Worm (Caenorhabditis elegans) whole organism, early embryonic: Measurements from ENCODE around the gene F38B6.3.

Experiments used
- B0310.2 ChIP-seq: sonication (generic microtip); optimal IDR thresholded peaks from 2 replicates; lab custom pipeline; 2016; ENCODE audit warnings: mild to moderate bottlenecking, missing genetic modification characterization, missing compliant biosample characterization
- F13C5.2 ChIP-seq: sonication (generic microtip); optimal IDR thresholded peaks from 2 replicates; lab custom pipeline; 2017; ENCODE audit warnings: mild to moderate bottlenecking, missing genetic modification characterization, inconsistent platforms, missing compliant biosample characterization
- aly-1 ChIP-seq: sonication (generic microtip); optimal IDR thresholded peaks from 2 replicates; lab custom pipeline; 2016; ENCODE audit warnings: missing genetic modification characterization, missing compliant biosample characterization
- ama-1 ChIP-seq: fragments of 150-350 bp; optimal IDR thresholded peaks from 2 replicates; lab custom pipeline; 2014
- ceh-13 ChIP-seq: fragments of 200-800 bp; sonication (Bioruptor generic); optimal IDR thresholded peaks from 2 replicates; lab custom pipeline; 2018; ENCODE audit warnings: mild to moderate bottlenecking, missing genetic modification characterization, missing compliant biosample characterization
- ceh-36 ChIP-seq: sonication (generic microtip); optimal IDR thresholded peaks from 2 replicates; lab custom pipeline; 2016; ENCODE audit warnings: missing genetic modification characterization, inconsistent platforms, missing compliant biosample characterization
- ets-7 ChIP-seq: sonication (generic microtip); optimal IDR thresholded peaks from 2 replicates; lab custom pipeline; 2016; ENCODE audit warnings: missing genotype, missing genetic modification characterization, missing compliant biosample characterization
- flt-1 ChIP-seq: fragments of 200-800 bp; sonication (Bioruptor generic); IDR thresholded peaks from 2 replicates; pipeline ENCODE4 v1.3.6; 2022; ENCODE audit warnings: missing genetic modification characterization, missing compliant biosample characterization
- hmbx-1 ChIP-seq: sonication (generic microtip); optimal IDR thresholded peaks from 2 replicates; lab custom pipeline; 2016; ENCODE audit warnings: mild to moderate bottlenecking, missing genetic modification characterization, missing compliant biosample characterization
- hmg-4 ChIP-seq: fragments of 200-800 bp; sonication (Bioruptor generic); optimal IDR thresholded peaks from 2 replicates; lab custom pipeline; 2018; ENCODE audit warnings: mild to moderate bottlenecking, missing genetic modification characterization, missing compliant biosample characterization
- hnd-1 ChIP-seq: sonication (generic microtip); optimal IDR thresholded peaks from 2 replicates; lab custom pipeline; 2016; ENCODE audit warnings: missing genetic modification characterization, missing compliant biosample characterization
- pes-1 ChIP-seq: fragments of 200-800 bp; sonication (Bioruptor generic); IDR thresholded peaks from 2 replicates; pipeline ENCODE4 v1.3.6; 2022; ENCODE audit warnings: missing genetic modification reagents, missing genetic modification characterization, missing compliant biosample characterization
- scrt-1 ChIP-seq: fragments of 200-800 bp; sonication (Bioruptor generic); IDR thresholded peaks from 2 replicates; pipeline ENCODE4 v1.3.6; 2022; ENCODE audit warnings: missing genetic modification characterization, missing compliant biosample characterization
- sea-1 ChIP-seq: fragments of 200-800 bp; sonication (Bioruptor generic); conservative IDR thresholded peaks from 2 replicates; pipeline ENCODE4 v1.3.6; 2022; ENCODE audit warnings: missing genetic modification characterization, missing compliant biosample characterization
- tbx-11 ChIP-seq: fragments of 200-800 bp; sonication (Bioruptor generic); IDR thresholded peaks from 2 replicates; pipeline ENCODE4 v1.3.6; 2022; ENCODE audit warnings: missing genetic modification characterization, missing compliant biosample characterization
- tbx-37 ChIP-seq: fragments of 200-800 bp; sonication (Bioruptor generic); conservative IDR thresholded peaks from 2 replicates; pipeline ENCODE4 v1.3.6; 2022; ENCODE audit warnings: missing genetic modification reagents, missing genetic modification characterization, missing compliant biosample characterization
- tra-4 ChIP-seq: sonication (generic microtip); optimal IDR thresholded peaks from 2 replicates; lab custom pipeline; 2017; ENCODE audit warnings: missing genetic modification characterization, missing compliant biosample characterization

The F38B6.3 gene

ce11 chrX:6656251-6656650 lies 37.2 kb upstream of the F38B6.3 start:
- TF ChIP-seq ets-7 (tag; lab: Kevin White, UChicago) (no peak), hnd-1 (tag; lab: Kevin White, UChicago) (no peak), aly-1 (tag; lab: Kevin White, UChicago) (no peak), hmbx-1 (no peak), ceh-36 (tag; lab: Kevin White, UChicago) (no peak), sea-1 (GFP tag; lab: Robert Waterston, UW) (no peak), F13C5.2 (tag; lab: Kevin White, UChicago) (no peak), scrt-1 (GFP tag; lab: Robert Waterston, UW) (no peak), tbx-11 (no peak), ama-1 (lab: Kevin White, UChicago) (no peak), B0310.2 (no peak)

ce11 chrX:6656770-6657169 lies 36.7 kb upstream of the F38B6.3 start:
- TF ChIP-seq flt-1 (GFP tag; lab: Robert Waterston, UW) (no peak), F13C5.2 (tag; lab: Kevin White, UChicago) (no peak), hnd-1 (tag; lab: Kevin White, UChicago) (no peak), tra-4 (no peak), ama-1 (lab: Kevin White, UChicago) (no peak), hmbx-1 (no peak), scrt-1 (GFP tag; lab: Robert Waterston, UW) (no peak), hmg-4 (GFP tag; lab: Kevin White, UChicago) (no peak), tbx-11 (no peak), pes-1 (GFP tag; lab: Robert Waterston, UW) (no peak), aly-1 (tag; lab: Kevin White, UChicago) (no peak), B0310.2 (no peak), ceh-13 (no peak), ceh-36 (tag; lab: Kevin White, UChicago) (no peak), tbx-37 (GFP tag; lab: Robert Waterston, UW) (no peak), ets-7 (tag; lab: Kevin White, UChicago) (no peak)

ce11 chrX:6662267-6662666 lies 31.2 kb upstream of the F38B6.3 start:
- no peak for TF ChIP-seq ama-1 (lab: Kevin White, UChicago)
- TF ChIP-seq tbx-37 (GFP tag; lab: Robert Waterston, UW) = no peak

ce11 chrX:6663780-6664437 lies 29.5 kb upstream of the F38B6.3 start:
- TF ChIP-seq hmbx-1 (no peak), aly-1 (tag; lab: Kevin White, UChicago) (no peak), hmg-4 (GFP tag; lab: Kevin White, UChicago) (no peak), scrt-1 (GFP tag; lab: Robert Waterston, UW) (no peak), ceh-36 (tag; lab: Kevin White, UChicago) (no peak), tbx-11 (no peak), tbx-37 (GFP tag; lab: Robert Waterston, UW) (no peak), F13C5.2 (tag; lab: Kevin White, UChicago) (no peak), flt-1 (GFP tag; lab: Robert Waterston, UW) (no peak), ceh-13 (no peak), pes-1 (GFP tag; lab: Robert Waterston, UW) (no peak), ets-7 (tag; lab: Kevin White, UChicago) (no peak)

ce11 chrX:6665129-6665858 lies 28.1 kb upstream of the F38B6.3 start:
- TF ChIP-seq ama-1 (lab: Kevin White, UChicago) = no peak
- TF ChIP-seq B0310.2 = no peak
- TF ChIP-seq hmbx-1 = no peak
- no peak for TF ChIP-seq sea-1 (GFP tag; lab: Robert Waterston, UW)
- TF ChIP-seq aly-1 (tag; lab: Kevin White, UChicago) = no peak
- no peak for TF ChIP-seq hnd-1 (tag; lab: Kevin White, UChicago)
- no peak for TF ChIP-seq ets-7 (tag; lab: Kevin White, UChicago)
- no peak for TF ChIP-seq tra-4
- no peak for TF ChIP-seq ceh-13
- no peak for TF ChIP-seq ceh-36 (tag; lab: Kevin White, UChicago)

- TF ChIP-seq ama-1 (lab: Kevin White, UChicago) (no peak), tbx-11 (no peak), tbx-37 (GFP tag; lab: Robert Waterston, UW) (no peak), tra-4 (no peak), B0310.2 (no peak), F13C5.2 (tag; lab: Kevin White, UChicago) (no peak), hmbx-1 (no peak), hnd-1 (tag; lab: Kevin White, UChicago) (no peak), sea-1 (GFP tag; lab: Robert Waterston, UW) (no peak), pes-1 (GFP tag; lab: Robert Waterston, UW) (no peak), ets-7 (tag; lab: Kevin White, UChicago) (no peak), scrt-1 (GFP tag; lab: Robert Waterston, UW) (no peak), aly-1 (tag; lab: Kevin White, UChicago) (no peak)
These were observed 26.0 kb upstream of the F38B6.3 start for ce11 chrX:6667468-6667867.

- TF ChIP-seq B0310.2 (no peak), ets-7 (tag; lab: Kevin White, UChicago) (no peak), hmbx-1 (no peak), sea-1 (GFP tag; lab: Robert Waterston, UW) (no peak), flt-1 (GFP tag; lab: Robert Waterston, UW) (no peak), pes-1 (GFP tag; lab: Robert Waterston, UW) (no peak), hmg-4 (GFP tag; lab: Kevin White, UChicago) (no peak), hnd-1 (tag; lab: Kevin White, UChicago) (no peak), ceh-13 (no peak), scrt-1 (GFP tag; lab: Robert Waterston, UW) (no peak), F13C5.2 (tag; lab: Kevin White, UChicago) (no peak), tbx-11 (no peak), ceh-36 (tag; lab: Kevin White, UChicago) (no peak)
These were observed 24.5 kb upstream of the F38B6.3 start, which contains the start of gene nhr-137 for ce11 chrX:6668911-6669310. nhr-137 (minus strand) TSS chrX:6669011.
